Worm (Caenorhabditis elegans) whole organism, L3 larva: ENCODE results near the gene C02F4.4.

Experiments
- ama-1 ChIP-seq: fragments of 150-350 bp; optimal IDR thresholded peaks from 2 replicates; lab custom pipeline; 2018
- ceh-82 ChIP-seq: fragments of 150-350 bp; optimal IDR thresholded peaks from 2 replicates; lab custom pipeline; 2014; ENCODE audit warnings: missing biosample characterization, missing genetic modification characterization
- nhr-11 ChIP-seq: fragments of 150-350 bp; optimal IDR thresholded peaks from 2 replicates; lab custom pipeline; 2014; ENCODE audit warnings: missing biosample characterization, missing genetic modification characterization
- nhr-12 ChIP-seq: fragments of 150-350 bp; optimal IDR thresholded peaks from 2 replicates; lab custom pipeline; 2014; ENCODE audit warnings: missing biosample characterization, missing genetic modification characterization
- nhr-28 ChIP-seq: fragments of 150-350 bp; optimal IDR thresholded peaks from 2 replicates; lab custom pipeline; 2014; ENCODE audit warnings: missing biosample characterization, missing genetic modification characterization
- nhr-76 ChIP-seq: fragments of 150-350 bp; sonication (generic microtip); optimal IDR thresholded peaks from 5 replicates; lab custom pipeline; 2014; ENCODE audit warnings: missing biosample characterization, missing genetic modification characterization
- zag-1 ChIP-seq: fragments of 150-350 bp; optimal IDR thresholded peaks from 2 replicates; lab custom pipeline; 2014; ENCODE audit warnings: missing biosample characterization, missing genetic modification characterization
- ztf-4 ChIP-seq: fragments of 150-350 bp; optimal IDR thresholded peaks from 2 replicates; lab custom pipeline; 2014; ENCODE audit warnings: missing biosample characterization, missing genetic modification characterization

DNA sequence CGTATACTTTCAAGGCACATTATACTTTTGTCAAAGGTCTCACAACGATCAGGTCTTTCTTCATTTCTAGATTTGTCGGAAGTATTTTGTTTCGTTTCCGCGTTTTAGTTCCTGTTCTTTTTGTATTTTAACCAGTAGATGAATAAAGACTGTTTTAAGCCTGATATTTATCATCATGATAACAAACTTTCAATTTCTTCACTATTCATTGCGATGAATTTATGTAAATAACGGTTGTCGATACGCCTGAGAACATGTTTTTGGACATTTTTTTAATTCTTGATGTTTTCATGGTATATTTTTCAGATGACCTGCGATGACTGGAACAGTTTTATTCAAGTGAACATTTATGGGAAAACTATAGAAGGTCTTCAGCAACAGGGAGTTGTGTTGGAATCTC is 43.4 kb upstream of the C02F4.4 start, which contains the start of gene zim-3:
- TF ChIP-seq ama-1 (lab: Kevin White, UChicago) (no peak), ztf-4 (no peak), nhr-28 (tag; lab: Kevin White, UChicago) (no peak), nhr-11 (tag; lab: Kevin White, UChicago) (no peak), nhr-76 (tag; lab: Kevin White, UChicago) (no peak), zag-1 (tag; lab: Kevin White, UChicago) (no peak), ceh-82 (no peak), nhr-12 (no peak)
